Worm (Caenorhabditis elegans): Measurements from ENCODE around the gene B0228.8.

DNA sequence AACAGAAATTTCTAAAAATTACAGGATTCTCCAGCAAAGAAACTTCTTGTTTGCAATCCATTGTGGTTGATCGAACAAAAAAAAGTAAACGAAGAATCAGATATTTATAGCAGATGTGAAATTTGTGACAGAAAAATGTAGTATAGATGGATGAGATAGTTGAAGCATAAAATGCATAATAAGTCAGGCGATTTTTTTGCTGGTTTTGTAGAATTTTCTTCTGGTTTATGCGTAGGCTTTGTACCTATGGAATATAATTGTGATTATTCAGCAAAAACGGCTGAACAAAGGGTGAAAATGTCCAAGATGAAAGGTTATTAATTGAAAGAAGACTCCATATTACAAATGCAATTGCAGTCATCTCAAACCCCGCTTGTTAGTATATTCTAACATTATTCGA is 4.1 kb upstream of the B0228.8 start, which contains the start of gene srh-39:
- no peak for TF ChIP-seq lin-11 (tag; optimal IDR thresholded peaks at IDR 0.05)
- TF ChIP-seq nfya-1 (tag; optimal IDR thresholded peaks at IDR 0.05) = no peak
- TF ChIP-seq ceh-24 (tag; optimal IDR thresholded peaks at IDR 0.05) = no peak
- TF ChIP-seq mec-3 (tag; optimal IDR thresholded peaks at IDR 0.05; ENCODE audit: borderline replicate concordance) = no peak
- TF ChIP-seq ahr-1 (tag; optimal IDR thresholded peaks at IDR 0.05) = no peak
- no peak for TF ChIP-seq zip-5 (tag; optimal IDR thresholded peaks at IDR 0.05)

All from whole organism, late embryonic.